Worm (Caenorhabditis elegans): ENCODE measurements around the gene clec-117.

Gene clec-117

DNA sequence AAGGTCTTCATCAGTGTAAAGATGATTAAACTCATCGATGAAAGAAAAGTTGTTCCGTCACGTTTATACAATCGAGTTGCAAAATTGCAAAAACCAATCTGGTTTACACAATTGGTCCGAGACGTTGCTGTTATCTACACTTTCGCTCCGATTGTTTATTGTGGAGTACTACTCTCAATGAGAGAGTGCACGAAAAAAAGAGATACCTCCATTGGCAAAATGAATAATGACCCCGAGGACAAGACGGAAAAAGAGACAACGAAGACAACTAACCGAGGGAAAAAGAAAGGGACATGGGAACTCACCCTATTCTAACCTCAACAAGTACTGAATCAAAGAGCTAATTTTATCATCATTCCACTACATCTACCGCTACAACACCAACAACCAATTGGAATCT, 16.7 kb upstream of the clec-117 start:
- TF ChIP-seq mab-9 (GFP tag; IDR thresholded peaks at IDR 0.05) (no peak), C16A3.4 (tag; optimal IDR thresholded peaks at IDR 0.05) (no peak), nhr-71 (tag; optimal IDR thresholded peaks at IDR 0.05) (peak; percentile 10), hlh-4 (tag; optimal IDR thresholded peaks at IDR 0.05) (no peak), tbx-2 (tag; optimal IDR thresholded peaks at IDR 0.05) (no peak), rnt-1 (tag; optimal IDR thresholded peaks at IDR 0.05) (peak; percentile 41), elt-2 (tag; optimal IDR thresholded peaks at IDR 0.05) (peak; percentile 57), nhr-12 (tag; optimal IDR thresholded peaks at IDR 0.05) (no peak), ztf-4 (tag; optimal IDR thresholded peaks at IDR 0.05) (no peak), lin-14 (GFP tag; optimal IDR thresholded peaks at IDR 0.05) (peak; percentile 76), nhr-85 (tag) (peak; percentile 53), efl-1 (optimal IDR thresholded peaks at IDR 0.05) (peak in 1 of 2 experiments; percentile 1), efl-1 (GFP tag; optimal IDR thresholded peaks at IDR 0.05 in 1 of 2) (no peak), fkh-10 (GFP tag; optimal IDR thresholded peaks at IDR 0.05) (no peak), lsy-2 (tag; optimal IDR thresholded peaks at IDR 0.05) (peak in 1 of 2 experiments; percentile 29), snu-23 (GFP tag; optimal IDR thresholded peaks at IDR 0.05) (peak; percentile 14), F16B12.6 (tag; optimal IDR thresholded peaks at IDR 0.05) (no peak), dsc-1 (tag; optimal IDR thresholded peaks at IDR 0.05) (peak; percentile 4), blmp-1 (tag; optimal IDR thresholded peaks at IDR 0.05) (peak; percentile 78), dpl-1 (GFP tag; optimal IDR thresholded peaks at IDR 0.05) (no peak), swsn-7 (tag; optimal IDR thresholded peaks at IDR 0.05) (no peak), alr-1 (tag; optimal IDR thresholded peaks at IDR 0.05; ENCODE audit: borderline replicate concordance) (no peak), nhr-77 (tag; optimal IDR thresholded peaks at IDR 0.05) (no peak), elt-3 (tag; optimal IDR thresholded peaks at IDR 0.05) (no peak), aha-1 (tag; optimal IDR thresholded peaks at IDR 0.05) (no peak), vab-15 (tag; optimal IDR thresholded peaks at IDR 0.05) (no peak)

DNA sequence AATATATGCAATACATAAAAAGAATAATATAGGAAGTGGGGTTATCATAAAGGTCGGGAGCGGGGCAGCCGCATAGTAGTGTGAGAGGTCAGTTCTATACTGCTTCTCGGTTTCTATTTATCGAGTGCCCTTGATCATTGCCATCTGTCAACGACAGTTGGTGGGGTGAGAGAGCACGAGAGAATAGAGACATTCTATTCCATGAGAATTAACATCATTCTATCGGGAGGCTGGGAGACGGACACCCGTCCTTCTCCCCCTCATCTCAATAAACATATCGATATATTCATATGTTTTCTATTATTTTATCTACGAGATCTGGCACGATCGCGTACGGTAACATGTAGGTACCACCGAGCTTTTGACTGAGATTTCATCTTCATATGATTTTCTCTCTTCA, 15.3 kb upstream of the clec-117 start, which contains the start of gene mps-2:
mps-2 (minus strand) TSS at position 101 of the 400 bp plus-strand sequence.
- TF ChIP-seq dsc-1 (tag; optimal IDR thresholded peaks at IDR 0.05) (peak; percentile 46), nhr-71 (tag; optimal IDR thresholded peaks at IDR 0.05) (peak; percentile 8)

DNA sequence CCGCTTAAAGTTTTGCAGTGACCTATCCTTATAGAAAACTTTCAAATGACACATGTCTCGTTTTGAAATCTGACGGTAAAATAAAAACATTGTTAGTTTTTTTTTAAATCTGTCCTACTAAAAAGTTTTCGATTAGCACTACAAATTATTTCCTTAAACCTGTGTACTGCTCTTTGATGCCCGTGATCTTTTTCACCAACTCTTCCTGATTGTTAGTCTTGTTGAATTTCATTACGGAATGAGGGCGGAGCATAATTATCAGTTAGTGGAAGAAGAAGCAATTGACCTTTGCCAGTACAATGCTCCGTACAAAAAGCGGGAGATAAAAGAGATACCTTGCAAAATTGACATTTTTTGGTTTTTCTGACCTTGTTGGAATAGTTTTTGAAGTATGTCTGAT, 10.3 kb upstream of the clec-117 start, which contains the start of gene K01A2.4:
K01A2.4 (plus strand) TSS at position 301 of the 400 bp plus-strand sequence.
- TF ChIP-seq C34B4.2 (tag; optimal IDR thresholded peaks at IDR 0.05) (no peak), mab-9 (GFP tag; IDR thresholded peaks at IDR 0.05) (no peak), nhr-77 (tag; optimal IDR thresholded peaks at IDR 0.05) (no peak), ceh-82 (tag; optimal IDR thresholded peaks at IDR 0.05) (no peak), hlh-4 (tag; optimal IDR thresholded peaks at IDR 0.05) (no peak), sptf-1 (tag; optimal IDR thresholded peaks at IDR 0.05) (no peak), snpc-4 (tag; optimal IDR thresholded peaks at IDR 0.05) (no peak), lir-3 (tag; optimal IDR thresholded peaks at IDR 0.05; ENCODE audit: poor library complexity) (no peak), elt-2 (tag; optimal IDR thresholded peaks at IDR 0.05) (no peak), nhr-20 (tag; optimal IDR thresholded peaks at IDR 0.05) (no peak)

DNA sequence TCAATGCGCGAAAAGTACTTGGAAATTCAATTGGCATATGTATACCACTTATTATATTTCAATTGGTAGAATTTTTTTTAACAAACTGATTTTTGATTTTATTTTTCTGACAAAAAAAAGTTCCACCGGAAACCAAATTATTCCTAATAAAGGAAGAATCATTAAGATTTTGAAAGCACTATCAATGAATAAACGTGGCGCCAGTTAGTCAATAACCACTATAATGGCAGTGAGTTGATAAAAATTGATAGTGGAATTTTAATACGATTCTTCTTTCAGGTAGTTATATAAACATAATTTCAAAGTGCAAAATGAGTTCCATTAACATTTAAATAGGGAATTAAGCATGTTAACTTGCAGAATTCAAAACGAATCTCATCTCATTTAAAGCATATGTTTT, 8.8 kb upstream of the clec-117 start, which contains the start of gene col-69:
col-69 (minus strand) TSS at position 101 of the 400 bp plus-strand sequence.
- TF ChIP-seq nhr-47 (tag; optimal IDR thresholded peaks at IDR 0.05) (no peak), efl-1 (optimal IDR thresholded peaks at IDR 0.05) (no peak), efl-1 (GFP tag; optimal IDR thresholded peaks at IDR 0.05 in 1 of 2) (peak in 1 of 2 experiments; percentile 17), nhr-19 (GFP tag; conservative IDR thresholded peaks at IDR 0.05) (no peak), fkh-4 (tag; optimal IDR thresholded peaks at IDR 0.05; ENCODE audit: borderline replicate concordance) (no peak), unc-98 (GFP tag; IDR thresholded peaks at IDR 0.05) (no peak), aha-1 (tag; optimal IDR thresholded peaks at IDR 0.05) (no peak)

Data from whole organism, L1 larva.